Worm (Caenorhabditis elegans) whole organism, young adult: ENCODE results near the gene kqt-1.

Experiments used
- B0035.1 ChIP-seq: sonication (generic microtip); optimal IDR thresholded peaks from 2 replicates; lab custom pipeline; 2016; ENCODE audit warnings: missing genetic modification characterization, mild to moderate bottlenecking, missing compliant biosample characterization, missing genotype, missing genetic modification reagents
- B0261.1 ChIP-seq: sonication (generic microtip); optimal IDR thresholded peaks from 2 replicates; lab custom pipeline; 2016; ENCODE audit warnings: mild to moderate bottlenecking, missing genetic modification characterization, moderate library complexity, missing compliant biosample characterization
- F10E7.11 ChIP-seq: sonication (generic microtip); optimal IDR thresholded peaks from 2 replicates; lab custom pipeline; 2017; ENCODE audit warnings: mild to moderate bottlenecking, missing genetic modification characterization, moderate library complexity, missing compliant biosample characterization
- F23B12.7 ChIP-seq: sonication (generic microtip); optimal IDR thresholded peaks from 2 replicates; lab custom pipeline; 2017; ENCODE audit warnings: missing genetic modification characterization, mild to moderate bottlenecking, missing compliant biosample characterization, antibody characterized with exemption, moderate library complexity; ENCODE audit not compliant: insufficient read depth
- F39B2.1 ChIP-seq: fragments of 200-800 bp; sonication (Bioruptor generic); IDR thresholded peaks from 2 replicates; pipeline ENCODE4 v1.3.6; 2022; ENCODE audit warnings: missing genetic modification reagents, missing genetic modification characterization, missing compliant biosample characterization
- F52B5.7 ChIP-seq: sonication (generic microtip); optimal IDR thresholded peaks from 2 replicates; lab custom pipeline; 2016; ENCODE audit warnings: mild to moderate bottlenecking, missing genetic modification characterization, missing compliant biosample characterization
- F55B11.4 ChIP-seq: sonication (generic microtip); optimal IDR thresholded peaks from 2 replicates; lab custom pipeline; 2016; ENCODE audit warnings: missing compliant biosample characterization, missing genetic modification characterization, borderline replicate concordance; ENCODE audit not compliant: insufficient read depth
- K11D2.4 ChIP-seq: fragments of 200-800 bp; sonication (Bioruptor generic); IDR thresholded peaks from 2 replicates; pipeline ENCODE4 v1.3.6; 2022; ENCODE audit warnings: missing genetic modification reagents, missing genetic modification characterization, missing compliant biosample characterization
- T26A5.8 ChIP-seq: sonication (generic microtip); optimal IDR thresholded peaks from 2 replicates; lab custom pipeline; 2016; ENCODE audit warnings: missing genetic modification characterization, missing compliant biosample characterization
- Y79H2A.3 ChIP-seq: fragments of 200-800 bp; sonication (Bioruptor generic); conservative IDR thresholded peaks from 2 replicates; pipeline ENCODE4 v1.3.6; 2022; ENCODE audit warnings: missing genetic modification reagents, missing genetic modification characterization, missing compliant biosample characterization
- ZK185.1 ChIP-seq: sonication (generic microtip); optimal IDR thresholded peaks from 2 replicates; lab custom pipeline; 2016; ENCODE audit warnings: mild to moderate bottlenecking, missing genetic modification characterization, missing compliant biosample characterization; ENCODE audit not compliant: poor library complexity, severe bottlenecking
- ama-1 ChIP-seq, 3 experiments: fragments of 150-350 bp in 1 of 3; sonication (generic microtip) in 2 of 3; optimal IDR thresholded peaks; 2 replicates each; lab custom pipeline; 2014 to 2018; ENCODE audit warnings: missing biosample characterization in 2 of 3, missing genetic modification characterization in 2 of 3, missing genetic modification reagents in 2 of 3
- atf-7 ChIP-seq: sonication (generic microtip); optimal IDR thresholded peaks from 2 replicates; lab custom pipeline; 2017; ENCODE audit warnings: mild to moderate bottlenecking, missing genetic modification characterization, missing compliant biosample characterization
- attf-5 ChIP-seq: fragments of 200-800 bp; sonication (Bioruptor generic); optimal IDR thresholded peaks from 2 replicates; lab custom pipeline; 2018; ENCODE audit warnings: mild to moderate bottlenecking, missing genetic modification characterization, missing compliant biosample characterization
- bed-1 ChIP-seq: fragments of 200-800 bp; sonication (Bioruptor generic); IDR thresholded peaks from 2 replicates; pipeline ENCODE4 v1.3.6; 2022; ENCODE audit warnings: missing genetic modification reagents, missing genetic modification characterization, missing compliant biosample characterization
- bed-2 ChIP-seq: fragments of 200-800 bp; sonication (Bioruptor generic); IDR thresholded peaks from 2 replicates; pipeline ENCODE4 v1.3.6; 2022; ENCODE audit warnings: missing genetic modification reagents, missing genetic modification characterization, missing compliant biosample characterization
- ccch-3 ChIP-seq: fragments of 200-800 bp; sonication (Bioruptor generic); optimal IDR thresholded peaks from 2 replicates; lab custom pipeline; 2018; ENCODE audit warnings: mild to moderate bottlenecking, missing genetic modification characterization, missing compliant biosample characterization
- cebp-1 ChIP-seq, 2 experiments: fragments of 200-800 bp in 1 of 2; sonication (Bioruptor generic) in 1 of 2; sonication (generic microtip) in 1 of 2; IDR thresholded peaks in 1 of 2; optimal IDR thresholded peaks in 1 of 2; 2 replicates each; pipeline versions ENCODE4 v1.3.6 to Lab custom; 2017 to 2022; ENCODE audit warnings: missing compliant biosample characterization in 2 of 2, missing genetic modification characterization in 2 of 2, mild to moderate bottlenecking in 1 of 2, missing genetic modification reagents in 1 of 2, moderate library complexity in 1 of 2
- cebp-2 ChIP-seq: fragments of 200-800 bp; sonication (Bioruptor generic); IDR thresholded peaks from 2 replicates; pipeline ENCODE4 v1.3.6; 2022; ENCODE audit warnings: missing genetic modification characterization, missing compliant biosample characterization
- ceh-100 ChIP-seq: fragments of 200-800 bp; sonication (Bioruptor generic); IDR thresholded peaks from 2 replicates; pipeline ENCODE4 v1.3.6; 2022; ENCODE audit warnings: missing genetic modification reagents, missing genetic modification characterization, missing compliant biosample characterization
- ceh-40 ChIP-seq: fragments of 200-800 bp; sonication (Bioruptor generic); IDR thresholded peaks from 2 replicates; pipeline ENCODE4 v1.3.6; 2022; ENCODE audit warnings: missing genetic modification characterization, missing compliant biosample characterization
- ceh-79 ChIP-seq: sonication (generic microtip); optimal IDR thresholded peaks from 2 replicates; lab custom pipeline; 2017; ENCODE audit warnings: mild to moderate bottlenecking, missing genetic modification characterization, missing compliant biosample characterization
- dox-1 ChIP-seq: fragments of 200-800 bp; sonication (Bioruptor generic); IDR thresholded peaks from 2 replicates; pipeline ENCODE4 v1.3.6; 2022; ENCODE audit warnings: missing genetic modification reagents, missing genetic modification characterization, missing compliant biosample characterization
- dpl-1 ChIP-seq: fragments of 150-350 bp; optimal IDR thresholded peaks from 2 replicates; lab custom pipeline; 2014; ENCODE audit warnings: missing biosample characterization, missing genetic modification reagents, missing genetic modification characterization
- egrh-3 ChIP-seq: fragments of 200-800 bp; sonication (Bioruptor generic); IDR thresholded peaks from 2 replicates; pipeline ENCODE4 v1.3.6; 2022; ENCODE audit warnings: missing genetic modification reagents, missing genetic modification characterization, missing compliant biosample characterization
- ekl-4 ChIP-seq: fragments of 200-800 bp; sonication (Bioruptor generic); IDR thresholded peaks from 2 replicates; pipeline ENCODE4 v1.3.6; 2022; ENCODE audit warnings: missing genetic modification reagents, missing genetic modification characterization, missing compliant biosample characterization
- fkh-3 ChIP-seq: sonication (generic microtip); optimal IDR thresholded peaks from 2 replicates; lab custom pipeline; 2016; ENCODE audit warnings: mild to moderate bottlenecking, missing genetic modification characterization, missing compliant biosample characterization
- gei-17 ChIP-seq: fragments of 200-800 bp; sonication (Bioruptor generic); optimal IDR thresholded peaks from 2 replicates; lab custom pipeline; 2018; ENCODE audit warnings: mild to moderate bottlenecking, missing genetic modification characterization, missing compliant biosample characterization
- hsf-1 ChIP-seq: fragments of 200-800 bp; sonication (Bioruptor generic); IDR thresholded peaks from 2 replicates; pipeline ENCODE4 v1.3.6; 2022; ENCODE audit warnings: missing genetic modification reagents, missing genetic modification characterization, missing compliant biosample characterization
- let-526 ChIP-seq: fragments of 200-800 bp; sonication (Bioruptor generic); IDR thresholded peaks from 2 replicates; pipeline ENCODE4 v1.3.6; 2022; ENCODE audit warnings: missing genetic modification reagents, missing genetic modification characterization, missing compliant biosample characterization
- lin-35 ChIP-seq, 3 experiments: fragments of 150-350 bp in 2 of 3; sonication (generic microtip) in 1 of 3; optimal IDR thresholded peaks; 2 replicates each; lab custom pipeline; 2014 to 2018; ENCODE audit warnings: missing biosample characterization in 3 of 3, missing genetic modification characterization in 3 of 3, missing genetic modification reagents in 3 of 3
- mcd-1 ChIP-seq: fragments of 200-800 bp; sonication (Bioruptor generic); IDR thresholded peaks from 2 replicates; pipeline ENCODE4 v1.3.6; 2022; ENCODE audit warnings: missing genetic modification reagents, missing genetic modification characterization, missing compliant biosample characterization
- mxl-1 ChIP-seq: sonication (generic microtip); optimal IDR thresholded peaks from 2 replicates; lab custom pipeline; 2016; ENCODE audit warnings: missing genetic modification characterization, missing compliant biosample characterization
- nfyb-1 ChIP-seq: fragments of 200-800 bp; sonication (Bioruptor generic); IDR thresholded peaks from 2 replicates; pipeline ENCODE4 v1.3.6; 2022; ENCODE audit warnings: missing genetic modification reagents, missing genetic modification characterization, missing compliant biosample characterization
- nhr-27 ChIP-seq: fragments of 200-800 bp; sonication (Bioruptor generic); optimal IDR thresholded peaks from 2 replicates; lab custom pipeline; 2018; ENCODE audit warnings: mild to moderate bottlenecking, missing genetic modification characterization, moderate library complexity, missing compliant biosample characterization
- nhr-80 ChIP-seq: sonication (generic microtip); optimal IDR thresholded peaks from 2 replicates; lab custom pipeline; 2016; ENCODE audit warnings: missing genetic modification characterization, missing compliant biosample characterization
- pha-4 ChIP-seq: fragments of 150-350 bp; sonication (generic microtip); optimal IDR thresholded peaks from 2 replicates; lab custom pipeline; 2014; ENCODE audit warnings: missing biosample characterization, missing genetic modification reagents, missing genetic modification characterization
- sdz-38 ChIP-seq: sonication (generic microtip); optimal IDR thresholded peaks from 2 replicates; lab custom pipeline; 2016; ENCODE audit warnings: missing genotype, missing genetic modification characterization, missing compliant biosample characterization
- snpc-4 ChIP-seq, 5 experiments: fragments of 150-350 bp in 1 of 5; sonication (generic microtip) in 4 of 5; optimal IDR thresholded peaks; 2 replicates each; lab custom pipeline; 2014 to 2018; ENCODE audit warnings: missing genetic modification characterization in 5 of 5, missing biosample characterization in 3 of 5, antibody characterized with exemption in 2 of 5, mild to moderate bottlenecking in 2 of 5, missing compliant biosample characterization in 2 of 5, missing genotype in 2 of 5, moderate library complexity in 2 of 5, missing genetic modification reagents in 1 of 5
- tbp1 ChIP-seq: fragments of 200-800 bp; sonication (Bioruptor generic); optimal IDR thresholded peaks from 2 replicates; lab custom pipeline; 2018; ENCODE audit warnings: mild to moderate bottlenecking, missing genetic modification characterization, missing compliant biosample characterization
- tbx-9 ChIP-seq: sonication (generic microtip); optimal IDR thresholded peaks from 2 replicates; lab custom pipeline; 2016; ENCODE audit warnings: borderline replicate concordance, missing genetic modification characterization, inconsistent platforms, missing compliant biosample characterization
- tlf-1 ChIP-seq: fragments of 200-800 bp; sonication (Bioruptor generic); optimal IDR thresholded peaks from 2 replicates; lab custom pipeline; 2018; ENCODE audit warnings: mild to moderate bottlenecking, missing genetic modification characterization, missing compliant biosample characterization
- ztf-18 ChIP-seq: sonication (generic microtip); optimal IDR thresholded peaks from 2 replicates; lab custom pipeline; 2016; ENCODE audit warnings: missing genotype, mild to moderate bottlenecking, missing genetic modification characterization, missing compliant biosample characterization
- ztf-22 ChIP-seq: fragments of 200-800 bp; sonication (Bioruptor generic); optimal IDR thresholded peaks from 2 replicates; lab custom pipeline; 2018; ENCODE audit warnings: mild to moderate bottlenecking, missing genetic modification characterization, moderate library complexity, missing compliant biosample characterization
- ztf-25 ChIP-seq: fragments of 200-800 bp; sonication (Bioruptor generic); IDR thresholded peaks from 2 replicates; pipeline ENCODE4 v1.3.6; 2022; ENCODE audit warnings: missing genetic modification reagents, missing genetic modification characterization, missing compliant biosample characterization

The kqt-1 gene

DNA sequence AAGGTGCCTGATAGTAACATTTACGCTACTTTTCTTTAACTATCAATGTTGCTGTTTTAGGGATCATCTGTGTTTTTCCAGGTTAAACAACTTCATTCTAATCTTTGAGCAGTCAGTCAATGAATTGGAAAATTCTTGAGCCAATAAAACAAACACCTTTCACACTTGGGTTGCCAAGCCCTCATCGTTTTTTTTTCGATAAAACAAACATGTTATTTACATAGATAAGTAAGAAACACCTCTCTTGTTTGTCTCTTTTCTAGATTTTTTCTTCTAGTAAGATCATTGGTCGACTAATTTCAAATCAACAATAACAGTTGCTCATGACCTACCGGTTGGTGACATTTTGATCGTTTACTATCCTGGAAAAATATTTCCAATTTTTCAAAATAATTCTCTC lies 16.8 kb upstream of the kqt-1 start:
- TF ChIP-seq ccch-3 (GFP tag; lab: Kevin White, UChicago) (no peak), ztf-25 (GFP tag; lab: Robert Waterston, UW) (no peak), F23B12.7 (tag; lab: Kevin White, UChicago) (no peak), cebp-1 (GFP tag; IDR thresholded peaks at IDR 0.05; lab: Robert Waterston, UW) (no peak), cebp-1 (tag; optimal IDR thresholded peaks at IDR 0.05; lab: Kevin White, UChicago) (no peak), ztf-18 (tag; lab: Kevin White, UChicago) (no peak), cebp-2 (no peak), Y79H2A.3 (GFP tag; lab: Robert Waterston, UW) (no peak), bed-2 (GFP tag; lab: Robert Waterston, UW) (no peak), B0261.1 (tag; lab: Kevin White, UChicago) (no peak), dpl-1 (GFP tag; lab: Kevin White, UChicago) (no peak), ceh-79 (tag; lab: Kevin White, UChicago) (no peak), F39B2.1 (GFP tag; lab: Robert Waterston, UW) (no peak), ekl-4 (GFP tag; lab: Robert Waterston, UW) (no peak), mcd-1 (GFP tag; lab: Robert Waterston, UW) (no peak), ceh-40 (no peak)
- TF ChIP-seq, all 124 proteins: peak for 0

DNA sequence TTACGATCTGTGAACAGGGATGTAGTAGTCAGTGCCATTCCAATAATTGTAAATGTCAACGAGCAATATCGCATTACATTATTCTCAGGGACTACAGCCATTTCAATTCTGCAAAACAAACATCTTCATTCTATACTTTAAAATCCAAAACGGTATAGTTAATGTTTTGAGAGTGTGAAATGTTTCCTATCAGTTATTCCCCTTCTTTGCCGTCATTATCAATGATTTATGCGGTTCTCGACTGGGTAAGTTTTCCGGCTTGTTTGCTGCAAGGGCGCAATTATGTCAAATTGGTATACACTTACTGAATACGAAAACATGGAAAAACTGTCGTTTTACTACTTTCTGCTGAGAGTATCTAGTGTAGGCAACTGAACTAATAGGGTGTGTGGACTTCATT lies 15.7 kb upstream of the kqt-1 start, which contains the start of gene F23G4.1:
Gene F23G4.1 (minus strand): TSS at position 101 of the 400 bp plus-strand sequence.
- TF ChIP-seq F23B12.7 (tag; lab: Kevin White, UChicago) (no peak), dpl-1 (GFP tag; lab: Kevin White, UChicago) (no peak), gei-17 (no peak), F39B2.1 (GFP tag; lab: Robert Waterston, UW) (no peak), K11D2.4 (GFP tag; lab: Robert Waterston, UW) (no peak), pha-4 (tag; lab: Kevin White, UChicago) (no peak), nhr-27 (tag; lab: Kevin White, UChicago) (no peak), atf-7 (tag; lab: Kevin White, UChicago) (no peak), lin-35 (GFP tag; optimal IDR thresholded peaks at IDR 0.05; lab: Kevin White, UChicago) (no peak), attf-5 (GFP tag; lab: Kevin White, UChicago) (no peak), hsf-1 (GFP tag; lab: Robert Waterston, UW) (no peak), B0261.1 (tag; lab: Kevin White, UChicago) (no peak), tlf-1 (no peak), fkh-3 (no peak), mxl-1 (tag; lab: Kevin White, UChicago) (no peak), nhr-80 (no peak), F55B11.4 (tag; lab: Kevin White, UChicago) (no peak)

ce11 chrX:6606991-6607390 lies 11.8 kb upstream of the kqt-1 start, which contains the start of gene cpr-6:
Gene cpr-6 (plus strand): TSS chrX:6607207.
- TF ChIP-seq snpc-4 (GFP tag; optimal IDR thresholded peaks at IDR 0.05; lab: Kevin White, UChicago): no peak
- peak in 2 of 4 experiments; percentile 1 to 71 for TF ChIP-seq snpc-4 (tag; optimal IDR thresholded peaks at IDR 0.05; lab: Kevin White, UChicago)
- TF ChIP-seq let-526 (GFP tag; lab: Robert Waterston, UW): no peak
- TF ChIP-seq B0035.1 (tag; lab: Kevin White, UChicago): no peak
- TF ChIP-seq ZK185.1 (tag; lab: Kevin White, UChicago): no peak
- TF ChIP-seq dox-1: no peak
- no peak for TF ChIP-seq F52B5.7 (tag; lab: Kevin White, UChicago)
- TF ChIP-seq T26A5.8 (tag; lab: Kevin White, UChicago): no peak
- TF ChIP-seq tbx-9 (tag; lab: Kevin White, UChicago): no peak
- TF ChIP-seq ceh-100 (GFP tag; lab: Robert Waterston, UW): no peak
- TF ChIP-seq bed-1 (GFP tag; lab: Robert Waterston, UW): no peak
- TF ChIP-seq ztf-25 (GFP tag; lab: Robert Waterston, UW): no peak
- TF ChIP-seq tbp1 (GFP tag; lab: Kevin White, UChicago): peak; percentile 47
- TF ChIP-seq F10E7.11 (tag; lab: Kevin White, UChicago): no peak
- TF ChIP-seq egrh-3 (GFP tag; lab: Robert Waterston, UW): no peak
- no peak for TF ChIP-seq nfyb-1
- no peak for TF ChIP-seq ama-1 (optimal IDR thresholded peaks at IDR 0.05; lab: Kevin White, UChicago)
- TF ChIP-seq ama-1 (GFP tag; optimal IDR thresholded peaks at IDR 0.05; lab: Kevin White, UChicago): no peak
- TF ChIP-seq sdz-38: no peak
- TF ChIP-seq ztf-22 (GFP tag; lab: Kevin White, UChicago): peak; percentile 69
- peak; percentile 76 for TF ChIP-seq nhr-80
